Worm (Caenorhabditis elegans) whole organism, L4/young adult: ENCODE data around the gene Y62E10A.19.
"Not testable (repeated sequence)": the region's sequence is repeated elsewhere in the genome, so short reads cannot be mapped to it uniquely, and the experiment has no call there.

ENCODE experiments used
- W03F9.2 ChIP-seq: fragments of 150-350 bp; optimal IDR thresholded peaks from 2 replicates; lab custom pipeline; 2014; ENCODE audit warnings: missing biosample characterization, missing genetic modification characterization
- dao-5 ChIP-seq: sonication (generic microtip); optimal IDR thresholded peaks from 2 replicates; lab custom pipeline; 2016; ENCODE audit warnings: missing genotype, missing genetic modification characterization, moderate library complexity, missing compliant biosample characterization
- him-1 ChIP-seq: sonication (generic microtip); optimal IDR thresholded peaks from 2 replicates; lab custom pipeline; 2016; ENCODE audit warnings: missing genotype, missing genetic modification reagents, missing genetic modification characterization, missing compliant biosample characterization

The Y62E10A.19 gene

ce11 chrIV:13408018-13408417 is at the start of gene Y62E10A.19:
Gene Y62E10A.19 (minus strand): TSS chrIV:13408306.
- no peak for TF ChIP-seq dao-5 (tag; lab: Kevin White, UChicago)
- TF ChIP-seq him-1 (tag; lab: Kevin White, UChicago): no peak
- no peak for TF ChIP-seq W03F9.2

ce11 chrIV:13456893-13457292 is 48.8 kb upstream of the Y62E10A.19 start:
- TF ChIP-seq him-1 (tag; lab: Kevin White, UChicago) (no peak), dao-5 (tag; lab: Kevin White, UChicago) (no peak), W03F9.2 (no peak)

ce11 chrIV:13455200-13455599 is 47.1 kb upstream of the Y62E10A.19 start, which contains the start of gene Y38H8A.7:
Gene Y38H8A.7 (plus strand): TSS chrIV:13455500.
- TF ChIP-seq W03F9.2; him-1 (tag; lab: Kevin White, UChicago); dao-5 (tag; lab: Kevin White, UChicago): not testable (repeated sequence)

ce11 chrIV:13454698-13455097 is 46.6 kb upstream of the Y62E10A.19 start, which contains the start of gene uso-1:
Gene uso-1 (minus strand): TSS chrIV:13454798.
- TF ChIP-seq dao-5 (tag; lab: Kevin White, UChicago): no peak
- TF ChIP-seq him-1 (tag; lab: Kevin White, UChicago): no peak
- no peak for TF ChIP-seq W03F9.2

- TF ChIP-seq dao-5 (tag; lab: Kevin White, UChicago): no peak
- TF ChIP-seq W03F9.2: no peak
- no peak for TF ChIP-seq him-1 (tag; lab: Kevin White, UChicago)
Observed at ce11 chrIV:13453509-13453908, 45.4 kb upstream of the Y62E10A.19 start.

- TF ChIP-seq dao-5 (tag; lab: Kevin White, UChicago) (no peak), W03F9.2 (no peak), him-1 (tag; lab: Kevin White, UChicago) (no peak)
Observed at ce11 chrIV:13450740-13451139, 42.6 kb upstream of the Y62E10A.19 start.

ce11 chrIV:13445275-13445674 is 37.2 kb upstream of the Y62E10A.19 start, which contains the start of gene mam-3:
Gene mam-3 (minus strand): TSS chrIV:13445375.
- no peak for TF ChIP-seq dao-5 (tag; lab: Kevin White, UChicago)
- no peak for TF ChIP-seq W03F9.2
- no peak for TF ChIP-seq him-1 (tag; lab: Kevin White, UChicago)

- TF ChIP-seq him-1 (tag; lab: Kevin White, UChicago); dao-5 (tag; lab: Kevin White, UChicago); W03F9.2: not testable (repeated sequence)
Observed at ce11 chrIV:13433904-13434303, 25.8 kb upstream of the Y62E10A.19 start, which contains the start of gene K09B11.5. Gene K09B11.5 (minus strand): TSS chrIV:13434004.

- TF ChIP-seq dao-5 (tag; lab: Kevin White, UChicago) (no peak), him-1 (tag; lab: Kevin White, UChicago) (no peak), W03F9.2 (no peak)
Observed at ce11 chrIV:13429240-13429639, 21.1 kb upstream of the Y62E10A.19 start, which contains the start of gene K09B11.4. Gene K09B11.4 (plus strand): TSS chrIV:13429540.

ce11 chrIV:13422200-13422599 is 14.1 kb upstream of the Y62E10A.19 start, which contains the start of gene nol-9:
Gene nol-9 (plus strand): TSS chrIV:13422500.
- TF ChIP-seq W03F9.2 (no peak), him-1 (tag; lab: Kevin White, UChicago) (no peak), dao-5 (tag; lab: Kevin White, UChicago) (no peak)

- TF ChIP-seq him-1 (tag; lab: Kevin White, UChicago) (no peak), W03F9.2 (no peak), dao-5 (tag; lab: Kevin White, UChicago) (no peak)
Observed at ce11 chrIV:13415739-13416271, 7.7 kb upstream of the Y62E10A.19 start, which contains the start of the genes pik-1 and aptf-2. Gene pik-1 (plus strand): TSS chrIV:13416041. Gene aptf-2 (minus strand): TSS chrIV:13416051.

- TF ChIP-seq W03F9.2 (no peak), dao-5 (tag; lab: Kevin White, UChicago) (no peak)
Observed at ce11 chrIV:13412845-13413383, 4.8 kb upstream of the Y62E10A.19 start, which contains the start of gene gcl-1. Gene gcl-1 (minus strand): TSS chrIV:13412895.

- no peak for TF ChIP-seq W03F9.2
- TF ChIP-seq him-1 (tag; lab: Kevin White, UChicago): no peak
Observed at ce11 chrIV:13400456-13401364, 7.4 kb downstream of the Y62E10A.19 start, which contains the start of the genes memi-2 and cyp-31A5. Gene memi-2 (minus strand): TSS chrIV:13400506. Gene cyp-31A5 (plus strand): TSS chrIV:13401289.
